Worm (Caenorhabditis elegans): ENCODE data around the gene lact-2.

ce11 chrII:10144092-10144491 is 49.4 kb downstream of the lact-2 start, which contains the start of gene F27E5.3:
- no peak for TF ChIP-seq T22C8.4 (GFP tag; IDR thresholded peaks at IDR 0.05)
- TF ChIP-seq cog-1 (tag; optimal IDR thresholded peaks at IDR 0.05), result no peak

Data from whole organism, midembryonic.